Worm (Caenorhabditis elegans) whole organism, L2 larva: Measurements from ENCODE around the gene Y19D2B.2.

ENCODE experiments used
- R02D3.7 ChIP-seq: fragments of 150-350 bp; optimal IDR thresholded peaks from 2 replicates; lab custom pipeline; 2014; ENCODE audit warnings: missing biosample characterization, missing genetic modification characterization
- ZK546.5 ChIP-seq: sonication (generic microtip); optimal IDR thresholded peaks from 2 replicates; lab custom pipeline; 2017; ENCODE audit warnings: missing biosample characterization, missing genetic modification characterization
- alr-1 ChIP-seq: fragments of 150-350 bp; optimal IDR thresholded peaks from 2 replicates; lab custom pipeline; 2014; ENCODE audit warnings: missing biosample characterization, missing genetic modification characterization
- aly-2 ChIP-seq: fragments of 150-350 bp; optimal IDR thresholded peaks from 2 replicates; lab custom pipeline; 2014; ENCODE audit warnings: missing biosample characterization, missing genetic modification characterization
- ama-1 ChIP-seq: fragments of 150-350 bp; optimal IDR thresholded peaks from 2 replicates; lab custom pipeline; 2018; ENCODE audit warnings: inconsistent platforms
- ceh-16 ChIP-seq: fragments of 150-350 bp; optimal IDR thresholded peaks from 2 replicates; lab custom pipeline; 2014; ENCODE audit warnings: missing biosample characterization, missing genetic modification characterization
- ceh-82 ChIP-seq: fragments of 150-350 bp; optimal IDR thresholded peaks from 2 replicates; lab custom pipeline; 2014; ENCODE audit warnings: missing biosample characterization, missing genetic modification characterization
- crh-2 ChIP-seq: sonication (generic microtip); optimal IDR thresholded peaks from 2 replicates; lab custom pipeline; 2017; ENCODE audit warnings: missing biosample characterization, missing genetic modification characterization
- dmd-4 ChIP-seq: sonication (generic microtip); optimal IDR thresholded peaks from 2 replicates; lab custom pipeline; 2017; ENCODE audit warnings: missing biosample characterization, missing genetic modification characterization
- egl-27 ChIP-seq: sonication (generic microtip); optimal IDR thresholded peaks from 3 replicates; lab custom pipeline; 2017; ENCODE audit warnings: missing biosample characterization, missing genetic modification reagents, missing genetic modification characterization
- elt-3 ChIP-seq: sonication (generic microtip); optimal IDR thresholded peaks from 2 replicates; lab custom pipeline; 2017; ENCODE audit warnings: missing biosample characterization, missing genetic modification characterization
- fos-1 ChIP-seq: fragments of 150-350 bp; optimal IDR thresholded peaks from 2 replicates; lab custom pipeline; 2014; ENCODE audit warnings: missing biosample characterization, missing genetic modification characterization
- gmeb-1 ChIP-seq: fragments of 150-350 bp; optimal IDR thresholded peaks from 2 replicates; lab custom pipeline; 2014; ENCODE audit warnings: missing biosample characterization, missing genetic modification characterization
- lin-13 ChIP-seq: fragments of 150-350 bp; optimal IDR thresholded peaks from 2 replicates; lab custom pipeline; 2014; ENCODE audit warnings: missing biosample characterization, missing genetic modification reagents, missing genetic modification characterization
- mab-5 ChIP-seq: fragments of 150-350 bp; optimal IDR thresholded peaks from 2 replicates; lab custom pipeline; 2014; ENCODE audit warnings: missing biosample characterization, missing genetic modification characterization
- mbf-1 ChIP-seq: sonication (generic microtip); optimal IDR thresholded peaks from 2 replicates; lab custom pipeline; 2017; ENCODE audit warnings: missing biosample characterization, missing genetic modification characterization
- nhr-11 ChIP-seq: fragments of 150-350 bp; optimal IDR thresholded peaks from 2 replicates; lab custom pipeline; 2014; ENCODE audit warnings: missing biosample characterization, missing genetic modification characterization
- nhr-21 ChIP-seq: fragments of 150-350 bp; optimal IDR thresholded peaks from 2 replicates; lab custom pipeline; 2014; ENCODE audit warnings: missing biosample characterization, missing genetic modification characterization
- nhr-6 ChIP-seq: fragments of 150-350 bp; optimal IDR thresholded peaks from 2 replicates; lab custom pipeline; 2014; ENCODE audit warnings: missing biosample characterization, missing genetic modification characterization
- peb-1 ChIP-seq: fragments of 150-350 bp; optimal IDR thresholded peaks from 2 replicates; lab custom pipeline; 2014; ENCODE audit warnings: missing biosample characterization, missing genetic modification characterization
- sem-4 ChIP-seq: fragments of 150-350 bp; optimal IDR thresholded peaks from 2 replicates; lab custom pipeline; 2014; ENCODE audit warnings: missing biosample characterization, missing genetic modification reagents, missing genetic modification characterization
- sma-9 ChIP-seq, 2 experiments: fragments of 150-350 bp in 1 of 2; sonication (generic microtip) in 1 of 2; optimal IDR thresholded peaks; 2 replicates each; lab custom pipeline; 2014 to 2016; ENCODE audit warnings: missing genetic modification characterization in 2 of 2, mild to moderate bottlenecking in 1 of 2, missing biosample characterization in 1 of 2, missing compliant biosample characterization in 1 of 2, missing genetic modification reagents in 1 of 2, moderate library complexity in 1 of 2
- snpc-4 ChIP-seq: fragments of 150-350 bp; optimal IDR thresholded peaks from 2 replicates; lab custom pipeline; 2014; ENCODE audit warnings: missing biosample characterization, missing genetic modification characterization
- unc-39 ChIP-seq: fragments of 150-350 bp; optimal IDR thresholded peaks from 2 replicates; lab custom pipeline; 2014; ENCODE audit warnings: missing biosample characterization, missing genetic modification characterization
- unc-55 ChIP-seq: fragments of 150-350 bp; sonication (generic microtip); optimal IDR thresholded peaks from 3 replicates; lab custom pipeline; 2014; ENCODE audit warnings: missing biosample characterization, missing genetic modification reagents, missing genetic modification characterization
- zag-1 ChIP-seq: fragments of 150-350 bp; optimal IDR thresholded peaks from 2 replicates; lab custom pipeline; 2014; ENCODE audit warnings: missing biosample characterization, missing genetic modification characterization
- ztf-1 ChIP-seq: fragments of 200-800 bp; sonication (Bioruptor generic); conservative IDR thresholded peaks from 2 replicates; pipeline ENCODE4 v1.3.6; 2022; ENCODE audit warnings: missing genetic modification characterization, missing compliant biosample characterization
- ztf-11 ChIP-seq: sonication (generic microtip); optimal IDR thresholded peaks from 2 replicates; lab custom pipeline; 2017; ENCODE audit warnings: missing biosample characterization, missing genetic modification characterization
- ztf-4 ChIP-seq: fragments of 150-350 bp; optimal IDR thresholded peaks from 2 replicates; lab custom pipeline; 2014; ENCODE audit warnings: missing biosample characterization, missing genetic modification characterization

The Y19D2B.2 gene

DNA sequence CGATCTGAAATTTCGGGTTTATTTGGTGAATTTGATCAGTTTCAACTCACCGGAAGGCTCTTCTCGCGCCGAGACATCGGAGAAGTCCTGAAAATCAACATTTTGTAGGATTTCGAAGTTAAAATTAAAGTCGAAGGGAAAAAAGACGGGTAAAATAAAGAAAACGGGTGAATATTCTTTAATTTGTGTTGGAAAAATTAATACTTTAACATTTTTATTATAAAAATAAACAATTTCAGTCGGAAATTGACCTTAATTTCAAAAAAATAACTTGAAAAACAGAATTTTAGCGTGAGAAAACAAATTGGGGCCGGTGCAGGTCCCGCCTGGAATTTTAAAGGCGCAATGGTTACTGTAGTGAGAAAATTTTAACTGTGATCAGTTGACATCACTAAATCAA, 29.0 kb downstream of the Y19D2B.2 start, which contains the start of gene nos-1:
Gene nos-1, minus strand, starts transcription at position 101 of the 400 bp plus-strand sequence.
- no peak for TF ChIP-seq ceh-16 (tag; lab: Kevin White, UChicago)
- no peak for TF ChIP-seq mbf-1 (tag; lab: Kevin White, UChicago)
- TF ChIP-seq lin-13 (GFP tag; lab: Kevin White, UChicago): no peak
- TF ChIP-seq ama-1 (lab: Kevin White, UChicago): no peak
- TF ChIP-seq gmeb-1: no peak
- no peak for TF ChIP-seq unc-55 (GFP tag; lab: Kevin White, UChicago)
- TF ChIP-seq crh-2 (tag; lab: Kevin White, UChicago): no peak

DNA sequence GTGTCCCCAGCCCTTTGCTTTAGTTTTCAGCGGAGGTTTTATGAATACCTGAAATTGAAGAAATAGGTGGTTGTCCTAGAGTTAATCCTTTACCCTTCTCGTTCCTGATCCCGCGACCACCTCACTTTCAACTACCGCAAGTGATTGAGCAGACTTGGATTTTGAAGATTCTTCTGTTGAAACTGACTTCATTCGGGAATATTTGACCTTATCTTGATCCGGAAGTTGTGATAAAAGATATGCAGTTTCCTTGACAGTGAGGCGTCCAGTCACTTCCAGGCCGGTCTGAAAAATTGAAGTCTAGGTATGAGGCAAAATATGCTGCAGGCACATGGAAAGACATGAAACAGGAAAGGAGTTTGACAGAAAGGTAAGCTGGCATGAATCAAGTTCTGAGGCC, 31.1 kb downstream of the Y19D2B.2 start:
- no peak for TF ChIP-seq unc-55 (GFP tag; lab: Kevin White, UChicago)
- no peak for TF ChIP-seq fos-1
- no peak for TF ChIP-seq lin-13 (GFP tag; lab: Kevin White, UChicago)
- no peak for TF ChIP-seq dmd-4 (tag; lab: Kevin White, UChicago)
- TF ChIP-seq R02D3.7 (tag; lab: Kevin White, UChicago): no peak

- TF ChIP-seq alr-1 (tag; lab: Kevin White, UChicago): no peak
- no peak for TF ChIP-seq ceh-82 (tag; lab: Kevin White, UChicago)
- no peak for TF ChIP-seq ztf-11 (tag; lab: Kevin White, UChicago)
- no peak for TF ChIP-seq snpc-4
- TF ChIP-seq aly-2 (tag; lab: Kevin White, UChicago): no peak
- no peak for TF ChIP-seq ZK546.5
Observed at ce11 chrII:10956793-10957192, 32.7 kb downstream of the Y19D2B.2 start, which contains the start of gene R03D7.8. R03D7.8 (minus strand) TSS chrII:10956893.

DNA sequence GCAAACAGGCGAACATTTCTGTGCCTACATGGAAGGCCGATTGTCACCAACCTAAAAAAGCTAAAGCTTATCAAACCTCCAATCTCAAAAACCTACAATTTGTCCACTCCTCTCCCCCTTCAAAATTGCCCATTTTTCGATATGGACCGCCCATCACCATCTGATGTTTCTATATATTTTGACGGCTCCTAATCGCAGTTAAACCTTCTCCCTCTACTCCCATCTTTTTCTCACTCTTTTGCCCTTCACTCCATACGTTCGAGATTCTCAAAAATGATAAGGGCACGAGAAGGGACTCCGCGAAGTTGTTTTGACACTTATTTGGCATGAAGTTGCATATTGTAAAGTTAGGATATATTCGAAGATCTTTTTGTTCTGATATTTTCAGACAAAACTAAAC, 35.1 kb downstream of the Y19D2B.2 start:
- TF ChIP-seq nhr-6 (tag; lab: Kevin White, UChicago): no peak
- no peak for TF ChIP-seq snpc-4
- TF ChIP-seq egl-27 (tag; lab: Kevin White, UChicago): no peak
- no peak for TF ChIP-seq elt-3 (tag; lab: Kevin White, UChicago)
- TF ChIP-seq nhr-21: no peak
- peak; percentile 35 for TF ChIP-seq unc-55 (GFP tag; lab: Kevin White, UChicago)
- TF ChIP-seq ztf-1: no peak
- TF ChIP-seq gmeb-1: no peak
- peak; percentile 56 for TF ChIP-seq mab-5
- TF ChIP-seq zag-1 (tag; lab: Kevin White, UChicago): peak; percentile 55

ce11 chrII:10959676-10960075, 35.6 kb downstream of the Y19D2B.2 start:
- TF ChIP-seq sma-9 (GFP tag; optimal IDR thresholded peaks at IDR 0.05; lab: Kevin White, UChicago) (no peak), sma-9 (tag; optimal IDR thresholded peaks at IDR 0.05; lab: Kevin White, UChicago) (no peak), ztf-1 (no peak), nhr-11 (tag; lab: Kevin White, UChicago) (no peak), ztf-4 (tag; lab: Kevin White, UChicago) (no peak), sem-4 (tag; lab: Kevin White, UChicago) (no peak), unc-39 (tag; lab: Kevin White, UChicago) (no peak)

- no peak for TF ChIP-seq unc-55 (GFP tag; lab: Kevin White, UChicago)
- no peak for TF ChIP-seq sma-9 (GFP tag; optimal IDR thresholded peaks at IDR 0.05; lab: Kevin White, UChicago)
- TF ChIP-seq sma-9 (tag; optimal IDR thresholded peaks at IDR 0.05; lab: Kevin White, UChicago): no peak
Observed at ce11 chrII:10964748-10965147, 40.7 kb downstream of the Y19D2B.2 start.

ce11 chrII:10970625-10971024, 46.6 kb downstream of the Y19D2B.2 start:
- peak; percentile 3 for TF ChIP-seq sma-9 (GFP tag; optimal IDR thresholded peaks at IDR 0.05; lab: Kevin White, UChicago)
- no peak for TF ChIP-seq sma-9 (tag; optimal IDR thresholded peaks at IDR 0.05; lab: Kevin White, UChicago)
- TF ChIP-seq R02D3.7 (tag; lab: Kevin White, UChicago): no peak
- TF ChIP-seq peb-1 (tag; lab: Kevin White, UChicago): no peak
- no peak for TF ChIP-seq elt-3 (tag; lab: Kevin White, UChicago)
- TF ChIP-seq ama-1 (lab: Kevin White, UChicago): no peak
- TF ChIP-seq alr-1 (tag; lab: Kevin White, UChicago): no peak
